Fruit fly (Drosophila melanogaster): Measurements from ENCODE around the gene CG6712.

DNA sequence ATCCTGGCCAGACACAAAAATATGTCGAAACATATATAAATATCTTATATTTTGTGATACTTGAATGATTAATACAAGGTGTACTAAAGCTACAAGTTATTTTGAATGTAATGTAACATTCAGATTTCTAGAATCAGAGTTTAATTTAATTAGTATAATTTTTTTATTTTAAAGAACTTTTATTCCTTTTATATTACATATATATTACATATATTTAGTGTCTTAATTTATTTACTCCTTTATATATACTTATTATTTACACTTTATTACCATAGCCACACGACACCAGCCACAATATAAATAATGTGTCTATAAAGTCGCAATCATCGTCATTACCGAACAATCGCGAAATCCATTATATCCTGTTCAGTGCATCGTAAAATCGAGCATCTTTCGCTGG lies 4.8 kb downstream of the CG6712 start, which contains the start of gene Pex19:
- TF ChIP-seq psq (GFP tag; optimal IDR thresholded peaks at IDR 0.05) = no peak
- TF ChIP-seq CG10209 (GFP tag; optimal IDR thresholded peaks at IDR 0.05) = no peak
- TF ChIP-seq CG9817 (tag; optimal IDR thresholded peaks at IDR 0.05) = no peak
- no peak for TF ChIP-seq CG1792 (GFP tag; optimal IDR thresholded peaks at IDR 0.05)
- no peak for TF ChIP-seq gcm2 (GFP tag; optimal IDR thresholded peaks at IDR 0.05)
- TF ChIP-seq btn (GFP tag; optimal IDR thresholded peaks at IDR 0.05) = no peak
- TF ChIP-seq sna (GFP tag; IDR thresholded peaks at IDR 0.05; ENCODE audit: partially characterized antibody) = no peak
- no peak for TF ChIP-seq pita (GFP tag; optimal IDR thresholded peaks at IDR 0.05)
- TF ChIP-seq Nf-YB (GFP tag; optimal IDR thresholded peaks at IDR 0.05) = no peak
- TF ChIP-seq Sry-δ (GFP tag; optimal IDR thresholded peaks at IDR 0.05) = no peak
- no peak for TF ChIP-seq Atf-2 (GFP tag; optimal IDR thresholded peaks at IDR 0.05)

All from whole organism, embryonic.